Fruit fly (Drosophila melanogaster) whole organism, adult: ENCODE measurements around the gene CG12730.

ENCODE experiments used
- CG14711 ChIP-seq: fragments of 200-800 bp; sonication (Bioruptor generic); optimal IDR thresholded peaks from 2 replicates; lab custom pipeline; 2018; ENCODE audit warnings: missing biosample characterization, mild to moderate bottlenecking, missing genetic modification characterization, moderate library complexity
- CG33017 ChIP-seq: fragments of 200-800 bp; sonication (Bioruptor generic); optimal IDR thresholded peaks from 2 replicates; lab custom pipeline; 2018; ENCODE audit warnings: missing biosample characterization, mild to moderate bottlenecking, missing genetic modification characterization, moderate library complexity
- CG5204 ChIP-seq: fragments of 200-800 bp; sonication (Bioruptor generic); optimal IDR thresholded peaks from 2 replicates; lab custom pipeline; 2016; ENCODE audit warnings: missing biosample characterization, missing genetic modification characterization
- CG7045 ChIP-seq: fragments of 200-800 bp; sonication (Bioruptor generic); optimal IDR thresholded peaks from 2 replicates; lab custom pipeline; 2017; ENCODE audit warnings: missing biosample characterization, mild to moderate bottlenecking, missing genetic modification characterization
- Hr96 ChIP-seq: fragments of 200-800 bp; sonication (Bioruptor generic); optimal IDR thresholded peaks from 2 replicates; lab custom pipeline; 2016; ENCODE audit warnings: missing biosample characterization, missing genetic modification characterization
- Mnt ChIP-seq: fragments of 200-800 bp; sonication (Bioruptor generic); optimal IDR thresholded peaks from 2 replicates; lab custom pipeline; 2016; ENCODE audit warnings: missing biosample characterization, mild to moderate bottlenecking, missing genetic modification characterization
- bab1 ChIP-seq: fragments of 200-800 bp; sonication (Bioruptor generic); optimal IDR thresholded peaks from 3 replicates; lab custom pipeline; 2019; ENCODE audit warnings: missing biosample characterization, mild to moderate bottlenecking, missing genetic modification characterization, moderate library complexity
- cnc ChIP-seq, 2 experiments: fragments of >200 bp; optimal IDR thresholded peaks; 2 replicates each; lab custom pipeline; 2017
- kay ChIP-seq: fragments of 200-800 bp; sonication (Bioruptor generic); peaks from one replicate; lab custom pipeline; 2016; ENCODE audit warnings: missing biosample characterization, missing genetic modification characterization, borderline replicate concordance
- pad ChIP-seq: fragments of 200-800 bp; sonication (Bioruptor generic); optimal IDR thresholded peaks from 3 replicates; lab custom pipeline; 2017; ENCODE audit warnings: missing biosample characterization, missing genetic modification characterization, mild to moderate bottlenecking, moderate library complexity, missing genetic modification reagents

- TF ChIP-seq kay (GFP tag; lab: Kevin White, UChicago) (no peak), CG5204 (no peak), bab1 (no peak), Mnt (GFP tag; lab: Kevin White, UChicago) (no peak), cnc (optimal IDR thresholded peaks at IDR 0.05; lab: Kevin White, UChicago) (no peak), pad (GFP tag; lab: Kevin White, UChicago) (no peak), CG7045 (GFP tag; lab: Kevin White, UChicago) (no peak), CG14711 (tag; lab: Kevin White, UChicago) (no peak), Hr96 (GFP tag; lab: Kevin White, UChicago) (no peak), CG33017 (tag; lab: Kevin White, UChicago) (no peak)
These were observed 43.0 kb downstream of the CG12730 start for dm6 chrX:5559363-5559762.
